Fruit fly (Drosophila melanogaster): ENCODE data around the gene sgg.
A peak's percentile ranks its signal among the peaks of the same experiment; 100 is the strongest.

sgg gene

dm6 chrX:2619651-2620050 lies 14.1 kb upstream of the sgg start, which contains the start of the genes Tsp3A and Seipin (continued):
- TF ChIP-seq oc (tag; optimal IDR thresholded peaks at IDR 0.05): no peak
- TF ChIP-seq Meics (GFP tag; optimal IDR thresholded peaks at IDR 0.05): peak; percentile 92
- no peak for TF ChIP-seq CG7271 (tag; optimal IDR thresholded peaks at IDR 0.05)
- TF ChIP-seq Chrac-16 (GFP tag; optimal IDR thresholded peaks at IDR 0.05): peak; percentile 73
- TF ChIP-seq CG3407 (GFP tag; optimal IDR thresholded peaks at IDR 0.05): peak; percentile 57
- TF ChIP-seq CG18262 (tag; optimal IDR thresholded peaks at IDR 0.05): peak; percentile 78
- peak; percentile 75 for TF ChIP-seq CG11696 (GFP tag; IDR thresholded peaks at IDR 0.05)
- TF ChIP-seq CG3847 (GFP tag; IDR thresholded peaks at IDR 0.05): peak; percentile 78
- peak; percentile 62; the same call in 1 of the 3 replicates for TF ChIP-seq C15 (GFP tag; IDR thresholded peaks at IDR 0.05)
- peak; percentile 60 for TF ChIP-seq luna (GFP tag; optimal IDR thresholded peaks at IDR 0.05)
- TF ChIP-seq Pdp1 (GFP tag; optimal IDR thresholded peaks at IDR 0.05): peak; percentile 75 to 84
- TF ChIP-seq Mad (GFP tag; optimal IDR thresholded peaks at IDR 0.05): peak; percentile 78
- peak; percentile 75 for TF ChIP-seq emc (GFP tag; optimal IDR thresholded peaks at IDR 0.05)
- peak; percentile 48 for TF ChIP-seq CG1529 (GFP tag; optimal IDR thresholded peaks at IDR 0.05)
- TF ChIP-seq Neu2 (GFP tag; optimal IDR thresholded peaks at IDR 0.05; ENCODE audit: borderline replicate concordance): no peak
- TF ChIP-seq CG8924 (tag; optimal IDR thresholded peaks at IDR 0.05): peak; percentile 81
- TF ChIP-seq CG13424 (tag; optimal IDR thresholded peaks at IDR 0.05): peak; percentile 81
- peak; percentile 70 for TF ChIP-seq bbx (GFP tag; IDR thresholded peaks at IDR 0.05; ENCODE audit: partially characterized antibody)
- no peak for TF ChIP-seq pros (GFP tag; optimal IDR thresholded peaks at IDR 0.05)
- TF ChIP-seq Blimp-1 (GFP tag; optimal IDR thresholded peaks at IDR 0.05): peak; percentile 65
- peak; percentile 90 for TF ChIP-seq CG1603 (tag; optimal IDR thresholded peaks at IDR 0.05)
- TF ChIP-seq CG11085 (GFP tag; IDR thresholded peaks at IDR 0.05): peak; percentile 62; the same call in 1 of the 2 replicates
- TF ChIP-seq CG13775 (GFP tag; optimal IDR thresholded peaks at IDR 0.05): peak; percentile 72
- peak; percentile 44 for TF ChIP-seq Hey (tag; optimal IDR thresholded peaks at IDR 0.05)
- peak; percentile 76 for TF ChIP-seq CG14667 (GFP tag; IDR thresholded peaks at IDR 0.05)
- peak; percentile 45 for TF ChIP-seq Nf-YB (GFP tag; optimal IDR thresholded peaks at IDR 0.05)
- TF ChIP-seq CG8388 (GFP tag; optimal IDR thresholded peaks at IDR 0.05): peak; percentile 59
- TF ChIP-seq CG43689 (GFP tag; IDR thresholded peaks at IDR 0.05): 0 out of 2 replicates have a peak, but pooled peaks have one; percentile 17
- TF ChIP-seq cg (GFP tag; optimal IDR thresholded peaks at IDR 0.05): no peak
- peak; percentile 77 for TF ChIP-seq HLH3B (GFP tag; IDR thresholded peaks at IDR 0.05)
- peak; percentile 37 for TF ChIP-seq Lhr (GFP tag; optimal IDR thresholded peaks at IDR 0.05)
- no peak for TF ChIP-seq Kr (GFP tag; optimal IDR thresholded peaks at IDR 0.05)
- no peak for TF ChIP-seq CG7839 (tag; optimal IDR thresholded peaks at IDR 0.05)
- peak; percentile 12 for TF ChIP-seq CG12236 (GFP tag; optimal IDR thresholded peaks at IDR 0.05)
- peak; percentile 74 for TF ChIP-seq Mes4 (GFP tag; optimal IDR thresholded peaks at IDR 0.05)
- TF ChIP-seq CG4854 (GFP tag; optimal IDR thresholded peaks at IDR 0.05): peak; percentile 73
- TF ChIP-seq PHDP (tag; optimal IDR thresholded peaks at IDR 0.05): peak; percentile 83
- TF ChIP-seq gsb-n (tag; optimal IDR thresholded peaks at IDR 0.05): no peak
- TF ChIP-seq CG10959 (GFP tag; IDR thresholded peaks at IDR 0.05): peak; percentile 51; the same call in 1 of the 2 replicates
- TF ChIP-seq CG8944 (GFP tag; optimal IDR thresholded peaks at IDR 0.05): peak; percentile 65
- peak; percentile 77 for TF ChIP-seq disco-r (GFP tag; optimal IDR thresholded peaks at IDR 0.05)
- peak; percentile 90 for TF ChIP-seq lilli (GFP tag; optimal IDR thresholded peaks at IDR 0.05)
- TF ChIP-seq Med (GFP tag): peak; percentile 99
- TF ChIP-seq CG4730 (GFP tag; IDR thresholded peaks at IDR 0.05): peak; percentile 77
- TF ChIP-seq unc-4 (GFP tag; IDR thresholded peaks at IDR 0.05; ENCODE audit: partially characterized antibody): peak; percentile 57
- peak; percentile 96 for TF ChIP-seq Rfx (GFP tag; IDR thresholded peaks at IDR 0.05)
- TF ChIP-seq CG7357 (GFP tag; IDR thresholded peaks at IDR 0.05): peak; percentile 73
- no peak for TF ChIP-seq D19A (tag; optimal IDR thresholded peaks at IDR 0.05)
- TF ChIP-seq Hr39 (optimal IDR thresholded peaks at IDR 0.05): no peak
- peak; percentile 70 for TF ChIP-seq fd96Cb (tag; optimal IDR thresholded peaks at IDR 0.05)
- TF ChIP-seq CG33557 (GFP tag; optimal IDR thresholded peaks at IDR 0.05): peak; percentile 3

All from whole organism, embryonic.